Worm (Caenorhabditis elegans): Measurements from ENCODE around the gene T28A11.3.

DNA sequence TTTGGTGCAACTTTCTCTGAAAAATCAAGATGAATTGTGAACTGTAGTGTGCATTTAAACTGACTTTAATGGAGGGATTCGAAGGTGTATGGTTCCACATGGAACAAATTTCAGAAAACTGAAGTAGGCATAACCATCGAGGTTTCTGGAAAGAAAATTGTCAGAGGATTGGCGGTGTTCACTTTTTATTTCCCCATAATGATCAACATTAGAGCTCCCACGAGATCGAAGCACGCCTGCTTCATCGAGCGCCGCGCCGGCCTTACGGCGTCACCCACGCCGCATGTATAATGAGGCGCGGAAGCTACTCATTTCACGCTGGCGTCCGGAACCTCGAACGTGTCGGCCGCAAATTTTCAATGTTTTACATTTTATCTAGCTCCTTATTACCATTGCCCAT lies 13.0 kb downstream of the T28A11.3 start:
- TF ChIP-seq unc-62 (GFP tag; optimal IDR thresholded peaks at IDR 0.05) (no peak), pqm-1 (tag; optimal IDR thresholded peaks at IDR 0.05) (no peak), lin-39 (tag; optimal IDR thresholded peaks at IDR 0.05) (no peak), pha-4 (tag; optimal IDR thresholded peaks at IDR 0.05) (no peak), daf-12 (tag; optimal IDR thresholded peaks at IDR 0.05) (no peak), ztf-11 (tag; optimal IDR thresholded peaks at IDR 0.05) (no peak), ZK546.5 (tag; optimal IDR thresholded peaks at IDR 0.05) (no peak), nhr-25 (tag; optimal IDR thresholded peaks at IDR 0.05) (no peak), elt-1 (tag; optimal IDR thresholded peaks at IDR 0.05) (no peak), tbx-2 (tag; optimal IDR thresholded peaks at IDR 0.05) (no peak), elt-3 (tag; optimal IDR thresholded peaks at IDR 0.05) (no peak), nhr-237 (tag; optimal IDR thresholded peaks at IDR 0.05) (no peak), nfya-1 (tag; optimal IDR thresholded peaks at IDR 0.05; ENCODE audit: insufficient read depth) (no peak), nhr-28 (tag; optimal IDR thresholded peaks at IDR 0.05) (no peak)

Data from whole organism, L3 larva.